Worm (Caenorhabditis elegans) whole organism, midembryonic: ENCODE data around the gene dmsr-11.

Experiments used
- T22C8.4 ChIP-seq: fragments of 200-800 bp; sonication (Bioruptor generic); IDR thresholded peaks from 2 replicates; pipeline ENCODE4 v1.3.6; 2022; ENCODE audit warnings: missing genetic modification characterization, missing compliant biosample characterization
- cog-1 ChIP-seq: sonication (generic microtip); optimal IDR thresholded peaks from 2 replicates; lab custom pipeline; 2016; ENCODE audit warnings: missing genetic modification characterization, missing compliant biosample characterization
- flt-1 ChIP-seq: fragments of 200-800 bp; sonication (Bioruptor generic); IDR thresholded peaks from 2 replicates; pipeline ENCODE4 v1.3.6; 2022; ENCODE audit warnings: missing genetic modification characterization, missing compliant biosample characterization
- klf-2 ChIP-seq: fragments of 200-800 bp; sonication (Bioruptor generic); conservative IDR thresholded peaks from 2 replicates; pipeline ENCODE4 v1.3.6; 2022; ENCODE audit warnings: missing genetic modification reagents, missing genetic modification characterization, missing compliant biosample characterization
- ref-1 ChIP-seq: fragments of 200-800 bp; sonication (Bioruptor generic); conservative IDR thresholded peaks from 2 replicates; pipeline ENCODE4 v1.3.6; 2022; ENCODE audit warnings: missing genetic modification reagents, missing genetic modification characterization, missing compliant biosample characterization
- tab-1 ChIP-seq: fragments of 200-800 bp; sonication (Bioruptor generic); IDR thresholded peaks from 2 replicates; pipeline ENCODE4 v1.3.6; 2022; ENCODE audit warnings: missing genetic modification characterization, missing compliant biosample characterization
- ztf-23 ChIP-seq: fragments of 200-800 bp; sonication (Bioruptor generic); IDR thresholded peaks from 2 replicates; pipeline ENCODE4 v1.3.6; 2022; ENCODE audit warnings: missing genetic modification reagents, missing genetic modification characterization, missing compliant biosample characterization
- ztf-29 ChIP-seq: fragments of 200-800 bp; sonication (Bioruptor generic); IDR thresholded peaks from 2 replicates; pipeline ENCODE4 v1.3.6; 2022; ENCODE audit warnings: missing genetic modification reagents, missing genetic modification characterization, missing compliant biosample characterization

ce11 chrV:6793744-6794239, 10.1 kb downstream of the dmsr-11 start, which contains the start of gene ZC404.1:
- TF ChIP-seq T22C8.4 (GFP tag; lab: Robert Waterston, UW) = no peak
- TF ChIP-seq tab-1 (GFP tag; lab: Robert Waterston, UW) = no peak
- no peak for TF ChIP-seq ztf-23 (GFP tag; lab: Robert Waterston, UW)
- TF ChIP-seq flt-1 (GFP tag; lab: Robert Waterston, UW) = no peak
- no peak for TF ChIP-seq cog-1 (tag; lab: Kevin White, UChicago)
- TF ChIP-seq ref-1 (GFP tag; lab: Robert Waterston, UW) = no peak
- TF ChIP-seq ztf-29 (GFP tag; lab: Robert Waterston, UW) = no peak
- TF ChIP-seq klf-2 (GFP tag; lab: Robert Waterston, UW) = no peak
